Fruit fly (Drosophila melanogaster) whole organism, embryonic: ENCODE data around the gene CG15877.

Experiments used
- ATbp ChIP-seq: fragments of 200-800 bp; sonication (Bioruptor generic); optimal IDR thresholded peaks from 2 replicates; lab custom pipeline; 2017; ENCODE audit warnings: missing biosample characterization, mild to moderate bottlenecking, missing genetic modification characterization, missing genetic modification reagents
- CG10147 ChIP-seq: fragments of 200-800 bp; sonication (Bioruptor generic); optimal IDR thresholded peaks from 2 replicates; lab custom pipeline; 2019; ENCODE audit warnings: missing biosample characterization, mild to moderate bottlenecking, missing genetic modification characterization, moderate library complexity
- CG14441 ChIP-seq: fragments of 200-800 bp; sonication (Bioruptor generic); IDR thresholded peaks from 2 replicates; pipeline ENCODE4 v1.3.6; 2022; ENCODE audit warnings: missing biosample characterization, missing genetic modification characterization
- CG1529 ChIP-seq: fragments of 200-800 bp; sonication (Bioruptor generic); optimal IDR thresholded peaks from 3 replicates; lab custom pipeline; 2018; ENCODE audit warnings: missing biosample characterization, missing genetic modification characterization
- CG16863 ChIP-seq: fragments of 200-800 bp; sonication (Bioruptor generic); optimal IDR thresholded peaks from 3 replicates; lab custom pipeline; 2016; ENCODE audit warnings: missing biosample characterization, missing genetic modification characterization
- CG17612 ChIP-seq: fragments of 200-800 bp; sonication (Bioruptor generic); IDR thresholded peaks from 2 replicates; pipeline ENCODE4 v1.3.6; 2022; ENCODE audit warnings: missing biosample characterization, missing genetic modification characterization
- CG17829 ChIP-seq: fragments of 200-800 bp; optimal IDR thresholded peaks from 2 replicates; lab custom pipeline; 2019; ENCODE audit warnings: missing biosample characterization, mild to moderate bottlenecking, missing genetic modification characterization, moderate library complexity
- CG2120 ChIP-seq: fragments of 200-800 bp; sonication (Bioruptor generic); optimal IDR thresholded peaks from 3 replicates; lab custom pipeline; 2016; ENCODE audit warnings: missing biosample characterization, missing genetic modification characterization
- CG2199 ChIP-seq: fragments of 200-800 bp; sonication (Bioruptor generic); IDR thresholded peaks from 3 replicates; pipeline ENCODE4 v1.3.6; 2022; ENCODE audit warnings: missing biosample characterization, missing genetic modification characterization
- CG2678 ChIP-seq: fragments of 200-800 bp; sonication (Bioruptor generic); optimal IDR thresholded peaks from 3 replicates; lab custom pipeline; 2019; ENCODE audit warnings: missing biosample characterization, mild to moderate bottlenecking, missing genetic modification characterization, moderate library complexity
- CG2889 ChIP-seq: fragments of 200-800 bp; sonication (Bioruptor generic); IDR thresholded peaks from 3 replicates; pipeline ENCODE4 v1.3.6; 2022; ENCODE audit warnings: missing biosample characterization, missing genetic modification characterization
- CG4282 ChIP-seq: fragments of 200-800 bp; sonication (Bioruptor generic); optimal IDR thresholded peaks from 2 replicates; lab custom pipeline; 2016; ENCODE audit warnings: missing biosample characterization, missing genetic modification characterization
- CG4328 ChIP-seq: fragments of 200-800 bp; sonication (Bioruptor generic); optimal IDR thresholded peaks from 3 replicates; lab custom pipeline; 2017; ENCODE audit warnings: missing biosample characterization, missing genetic modification reagents, missing genetic modification characterization
- CG4854 ChIP-seq: fragments of 200-800 bp; sonication (Bioruptor generic); optimal IDR thresholded peaks from 2 replicates; lab custom pipeline; 2016; ENCODE audit warnings: missing biosample characterization, missing genetic modification characterization, inconsistent platforms
- CG6683 ChIP-seq: fragments of 200-800 bp; sonication (Bioruptor generic); optimal IDR thresholded peaks from 2 replicates; lab custom pipeline; 2017; ENCODE audit warnings: missing biosample characterization, mild to moderate bottlenecking, missing genetic modification characterization, missing genetic modification reagents
- CG6689 ChIP-seq: fragments of 200-800 bp; sonication (Bioruptor generic); IDR thresholded peaks from 2 replicates; pipeline ENCODE4 v1.3.6; 2022; ENCODE audit warnings: missing biosample characterization, missing genetic modification characterization
- CG8290 ChIP-seq, 3 experiments: fragments of 200-800 bp; sonication (Bioruptor generic); optimal IDR thresholded peaks; 2 replicates each; lab custom pipeline; 2016 to 2019; ENCODE audit warnings: missing biosample characterization in 3 of 3, missing genetic modification characterization in 3 of 3, mild to moderate bottlenecking in 2 of 3, moderate library complexity in 1 of 3
- Doc3 ChIP-seq: fragments of 200-800 bp; sonication (Bioruptor generic); IDR thresholded peaks from 3 replicates; pipeline ENCODE4 v1.3.6; 2022; ENCODE audit warnings: missing biosample characterization, missing genetic modification characterization; ENCODE audit not compliant: partially characterized antibody
- Drgx ChIP-seq: fragments of 200-800 bp; sonication (Bioruptor generic); IDR thresholded peaks from 2 replicates; pipeline ENCODE4 v1.3.6; 2022; ENCODE audit warnings: missing biosample characterization, missing genetic modification characterization
- GATAe ChIP-seq: fragments of 200-800 bp; sonication (Bioruptor generic); conservative IDR thresholded peaks from 2 replicates; pipeline ENCODE4 v1.3.6; 2022; ENCODE audit warnings: missing biosample characterization, missing genetic modification characterization
- Gsc ChIP-seq: fragments of 200-800 bp; sonication (Bioruptor generic); IDR thresholded peaks from 2 replicates; pipeline ENCODE4 v1.3.6; 2022; ENCODE audit warnings: missing biosample characterization, missing genetic modification characterization
- Hmx ChIP-seq: fragments of 200-800 bp; sonication (Bioruptor generic); optimal IDR thresholded peaks from 2 replicates; lab custom pipeline; 2016; ENCODE audit warnings: missing biosample characterization, missing genetic modification characterization
- Hr51 ChIP-seq, 2 experiments: fragments of 200-800 bp; sonication (Bioruptor generic); optimal IDR thresholded peaks; 2 replicates in 1 of 2; 3 replicates in 1 of 2; lab custom pipeline; 2016 to 2018; ENCODE audit warnings: missing biosample characterization in 2 of 2, missing genetic modification characterization in 2 of 2, mild to moderate bottlenecking in 1 of 2, moderate library complexity in 1 of 2
- Hr78 ChIP-seq, 2 experiments: fragments of 200-800 bp in 1 of 2; fragments of >200 bp in 1 of 2; sonication (Bioruptor generic) in 1 of 2; optimal IDR thresholded peaks; 2 replicates each; lab custom pipeline; 2017 to 2019; ENCODE audit warnings: missing biosample characterization in 2 of 2, missing genetic modification characterization in 2 of 2, mild to moderate bottlenecking in 1 of 2, moderate library complexity in 1 of 2
- Lpt ChIP-seq: fragments of >200 bp; optimal IDR thresholded peaks from 2 replicates; lab custom pipeline; 2018; ENCODE audit warnings: missing biosample characterization, missing genetic modification characterization
- Mrtf ChIP-seq: fragments of 200-800 bp; sonication (Bioruptor generic); IDR thresholded peaks from 3 replicates; pipeline ENCODE4 v1.3.6; 2022; ENCODE audit warnings: missing biosample characterization, missing genetic modification characterization
- Nf-YB ChIP-seq: fragments of 200-800 bp; sonication (Bioruptor generic); optimal IDR thresholded peaks from 3 replicates; lab custom pipeline; 2019; ENCODE audit warnings: missing biosample characterization, mild to moderate bottlenecking, missing genetic modification characterization, moderate library complexity
- Oaz ChIP-seq: fragments of 200-800 bp; sonication (Bioruptor generic); IDR thresholded peaks from 2 replicates; pipeline ENCODE4 v1.3.6; 2022; ENCODE audit warnings: missing biosample characterization, missing genetic modification characterization
- Rfx ChIP-seq: fragments of 200-800 bp; sonication (Bioruptor generic); IDR thresholded peaks from 2 replicates; pipeline ENCODE4 v1.3.6; 2022; ENCODE audit warnings: missing biosample characterization, missing genetic modification characterization
- Sox100B ChIP-seq: fragments of 200-800 bp; sonication (Bioruptor generic); optimal IDR thresholded peaks from 3 replicates; lab custom pipeline; 2018; ENCODE audit warnings: missing biosample characterization, mild to moderate bottlenecking, missing genetic modification characterization
- Stat92E ChIP-seq, 3 experiments: fragments of >200 bp in 2 of 3; fragments of 200-800 bp in 1 of 3; sonication (Bioruptor generic) in 1 of 3; optimal IDR thresholded peaks; 2 replicates each; lab custom pipeline; 2017 to 2019; ENCODE audit warnings: missing biosample characterization in 3 of 3, missing genetic modification characterization in 3 of 3, mild to moderate bottlenecking in 1 of 3, moderate library complexity in 1 of 3
- YL-1 ChIP-seq: fragments of 200-800 bp; sonication (Bioruptor generic); optimal IDR thresholded peaks from 3 replicates; lab custom pipeline; 2017; ENCODE audit warnings: missing biosample characterization, mild to moderate bottlenecking, missing genetic modification characterization
- da ChIP-seq: fragments of 200-800 bp; sonication (Bioruptor generic); optimal IDR thresholded peaks from 2 replicates; lab custom pipeline; 2016; ENCODE audit warnings: missing biosample characterization, missing genetic modification characterization
- dan ChIP-seq: fragments of 200-800 bp; sonication (Bioruptor generic); IDR thresholded peaks from 2 replicates; pipeline ENCODE4 v1.3.6; 2022; ENCODE audit warnings: missing biosample characterization, missing genetic modification characterization
- en ChIP-seq: fragments of 200-800 bp; sonication (Bioruptor generic); optimal IDR thresholded peaks from 2 replicates; lab custom pipeline; 2016; ENCODE audit warnings: missing biosample characterization, missing genetic modification characterization
- esg ChIP-seq: fragments of 200-800 bp; sonication (Bioruptor generic); conservative IDR thresholded peaks from 2 replicates; pipeline ENCODE4 v1.3.6; 2022; ENCODE audit warnings: missing biosample characterization, missing genetic modification characterization
- gsb ChIP-seq: fragments of 200-800 bp; sonication (Bioruptor generic); IDR thresholded peaks from 2 replicates; pipeline ENCODE4 v1.3.6; 2022; ENCODE audit warnings: missing biosample characterization, missing genetic modification characterization
- ind ChIP-seq: fragments of 200-800 bp; sonication (Bioruptor generic); optimal IDR thresholded peaks from 3 replicates; lab custom pipeline; 2016; ENCODE audit warnings: missing biosample characterization, missing genetic modification characterization
- inv ChIP-seq: fragments of 200-800 bp; sonication (Bioruptor generic); IDR thresholded peaks from 2 replicates; pipeline ENCODE4 v1.3.6; 2022; ENCODE audit warnings: missing biosample characterization, missing genetic modification characterization; ENCODE audit not compliant: partially characterized antibody
- lilli ChIP-seq: fragments of 200-800 bp; sonication (Bioruptor generic); optimal IDR thresholded peaks from 3 replicates; lab custom pipeline; 2016; ENCODE audit warnings: missing biosample characterization, missing genetic modification characterization
- mld ChIP-seq: fragments of 200-800 bp; sonication (Bioruptor generic); IDR thresholded peaks from 3 replicates; pipeline ENCODE4 v1.3.6; 2022; ENCODE audit warnings: missing biosample characterization, missing genetic modification characterization; ENCODE audit not compliant: partially characterized antibody
- nau ChIP-seq: fragments of 200-800 bp; sonication (Bioruptor generic); optimal IDR thresholded peaks from 3 replicates; lab custom pipeline; 2017; ENCODE audit warnings: missing biosample characterization, mild to moderate bottlenecking, missing genetic modification characterization, missing genetic modification reagents
- nerfin-2 ChIP-seq: fragments of 200-800 bp; sonication (Bioruptor generic); IDR thresholded peaks from 2 replicates; pipeline ENCODE4 v1.3.6; 2022; ENCODE audit warnings: missing biosample characterization, missing genetic modification characterization; ENCODE audit not compliant: partially characterized antibody
- psq ChIP-seq: fragments of 200-800 bp; sonication (Bioruptor generic); optimal IDR thresholded peaks from 2 replicates; lab custom pipeline; 2017; ENCODE audit warnings: missing biosample characterization, missing genetic modification characterization
- ro ChIP-seq: fragments of 200-800 bp; sonication (Bioruptor generic); IDR thresholded peaks from 2 replicates; pipeline ENCODE4 v1.3.6; 2022; ENCODE audit warnings: missing biosample characterization, missing genetic modification characterization
- sens-2 ChIP-seq: fragments of 200-800 bp; sonication (Bioruptor generic); IDR thresholded peaks from 2 replicates; pipeline ENCODE4 v1.3.6; 2022; ENCODE audit warnings: missing biosample characterization, missing genetic modification characterization
- so ChIP-seq: fragments of 200-800 bp; sonication (Bioruptor generic); IDR thresholded peaks from 3 replicates; pipeline ENCODE4 v1.3.6; 2022; ENCODE audit warnings: missing biosample characterization, missing genetic modification characterization
- tgo ChIP-seq: fragments of 200-800 bp; sonication (Bioruptor generic); IDR thresholded peaks from 3 replicates; pipeline ENCODE4 v1.3.6; 2022; ENCODE audit warnings: missing biosample characterization, missing genetic modification characterization
- wdn ChIP-seq: fragments of 200-800 bp; sonication (Bioruptor generic); IDR thresholded peaks from 2 replicates; pipeline ENCODE4 v1.3.6; 2022; ENCODE audit warnings: missing biosample characterization, missing genetic modification characterization
- zfh2 ChIP-seq: fragments of 200-800 bp; sonication (Bioruptor generic); optimal IDR thresholded peaks from 2 replicates; lab custom pipeline; 2016; ENCODE audit warnings: missing biosample characterization, missing genetic modification characterization

CG15877 gene

dm6 chr3L:2418769-2419168 is 41.4 kb upstream of the CG15877 start (continued):
- peak; percentile 52 for TF ChIP-seq Gsc (GFP tag; lab: Robert Waterston, UW)
- TF ChIP-seq CG4282 (GFP tag; lab: Kevin White, UChicago): no peak
- no peak for TF ChIP-seq inv
- peak; percentile 58 for TF ChIP-seq CG16863 (GFP tag; lab: Kevin White, UChicago)
- peak in 1 of 3 experiments; percentile 81 for TF ChIP-seq Stat92E (GFP tag; optimal IDR thresholded peaks at IDR 0.05; lab: Kevin White, UChicago)
- peak; percentile 51 for TF ChIP-seq en (GFP tag; lab: Kevin White, UChicago)
- TF ChIP-seq nerfin-2 (GFP tag; lab: Robert Waterston, UW): no peak
- peak; percentile 81 for TF ChIP-seq CG14441
- peak in 1 of 2 experiments; percentile 82 for TF ChIP-seq Hr78 (GFP tag; optimal IDR thresholded peaks at IDR 0.05; lab: Kevin White, UChicago)
- TF ChIP-seq da (GFP tag; lab: Kevin White, UChicago): peak; percentile 18
- TF ChIP-seq Doc3 (GFP tag; lab: Robert Waterston, UW): no peak
- TF ChIP-seq sens-2 (GFP tag; lab: Robert Waterston, UW): peak; percentile 80
- TF ChIP-seq Drgx: peak; percentile 84
- TF ChIP-seq CG10147: peak; percentile 88
- peak; percentile 60 for TF ChIP-seq wdn
- TF ChIP-seq nau (GFP tag; lab: Kevin White, UChicago): peak; percentile 85
- TF ChIP-seq Sox100B: peak; percentile 83
- TF ChIP-seq Hmx (GFP tag; lab: Kevin White, UChicago): peak; percentile 30
- peak; percentile 88 for TF ChIP-seq ind (GFP tag; lab: Kevin White, UChicago)
- TF ChIP-seq Hr51 (GFP tag; optimal IDR thresholded peaks at IDR 0.05; lab: Kevin White, UChicago): peak; percentile 49 to 72
- TF ChIP-seq Nf-YB: peak; percentile 59
- TF ChIP-seq ATbp (GFP tag; lab: Kevin White, UChicago): peak; percentile 64
- no peak for TF ChIP-seq CG17612 (GFP tag; lab: Robert Waterston, UW)
- TF ChIP-seq esg (GFP tag; lab: Robert Waterston, UW): peak; percentile 79
- 0 out of 2 replicates have a peak, but pooled peaks have one; percentile 27 for TF ChIP-seq GATAe (GFP tag; lab: Robert Waterston, UW)
- peak; percentile 77 for TF ChIP-seq CG2120 (GFP tag; lab: Kevin White, UChicago)
- TF ChIP-seq lilli (GFP tag; lab: Kevin White, UChicago): peak; percentile 72
- peak; percentile 42 for TF ChIP-seq CG6683 (GFP tag; lab: Kevin White, UChicago)
- TF ChIP-seq Oaz (GFP tag; lab: Robert Waterston, UW): peak; percentile 74
- TF ChIP-seq CG2199 (GFP tag; lab: Robert Waterston, UW): peak; percentile 83
- TF ChIP-seq CG1529 (GFP tag; lab: Kevin White, UChicago): peak; percentile 56
- TF ChIP-seq CG4854: peak; percentile 88
- no peak for TF ChIP-seq psq (GFP tag; lab: Kevin White, UChicago)
- TF ChIP-seq CG17829 (tag; lab: Kevin White, UChicago): peak; percentile 64
- no peak for TF ChIP-seq dan
- TF ChIP-seq Lpt (GFP tag; lab: Kevin White, UChicago): no peak
- TF ChIP-seq CG2889: peak; percentile 74; the same call in 1 of the 3 replicates
- peak; percentile 74 for TF ChIP-seq gsb (GFP tag; lab: Robert Waterston, UW)
- peak; percentile 91 for TF ChIP-seq CG2678 (tag; lab: Kevin White, UChicago)
- TF ChIP-seq CG4328 (GFP tag; lab: Kevin White, UChicago): peak; percentile 24
- TF ChIP-seq Mrtf (GFP tag; lab: Robert Waterston, UW): peak; percentile 69; the same call in 2 of the 3 replicates
- TF ChIP-seq mld (GFP tag; lab: Robert Waterston, UW): no peak
- TF ChIP-seq CG8290 (GFP tag; optimal IDR thresholded peaks at IDR 0.05; lab: Kevin White, UChicago): peak; percentile 32
- TF ChIP-seq CG8290 (tag; optimal IDR thresholded peaks at IDR 0.05; lab: Kevin White, UChicago): peak in 1 of 2 experiments; percentile 64
- TF ChIP-seq ro: peak; percentile 43; the same call in 1 of the 2 replicates
- peak; percentile 36 for TF ChIP-seq zfh2 (GFP tag; lab: Kevin White, UChicago)
- TF ChIP-seq YL-1 (GFP tag; lab: Kevin White, UChicago): no peak
- TF ChIP-seq so (GFP tag; lab: Robert Waterston, UW): peak; percentile 89
- peak; percentile 85 for TF ChIP-seq CG6689 (GFP tag; lab: Robert Waterston, UW)
- TF ChIP-seq tgo (GFP tag; lab: Robert Waterston, UW): peak; percentile 87
- TF ChIP-seq Rfx (GFP tag; lab: Robert Waterston, UW): peak; percentile 89
